Fruit fly (Drosophila melanogaster): ENCODE measurements around the gene CG7483.

The CG7483 gene

dm6 chr3R:8269740-8270139, 43.3 kb upstream of the CG7483 start, which contains the start of gene CG9630:
Gene CG9630, minus strand, starts transcription at chr3R:8269896.
- TF ChIP-seq Myc (optimal IDR thresholded peaks at IDR 0.05) (peak; percentile 55), Dif (GFP tag; optimal IDR thresholded peaks at IDR 0.05; ENCODE audit: partially characterized antibody) (peak; percentile 13), Rel (GFP tag; optimal IDR thresholded peaks at IDR 0.05) (no peak), Rel (tag; optimal IDR thresholded peaks at IDR 0.05) (no peak)

- no peak for TF ChIP-seq Myc (optimal IDR thresholded peaks at IDR 0.05)
- TF ChIP-seq woc (GFP tag; optimal IDR thresholded peaks at IDR 0.05), result no peak
- TF ChIP-seq brk (GFP tag; optimal IDR thresholded peaks at IDR 0.05), result no peak
- no peak for TF ChIP-seq CG32264 (GFP tag; optimal IDR thresholded peaks at IDR 0.05)
- TF ChIP-seq HLH106 (tag; optimal IDR thresholded peaks at IDR 0.05), result peak; percentile 62
- TF ChIP-seq N (GFP tag; optimal IDR thresholded peaks at IDR 0.05), result no peak
- no peak for TF ChIP-seq Jra (GFP tag; optimal IDR thresholded peaks at IDR 0.05)
- no peak for TF ChIP-seq CG9705 (GFP tag; optimal IDR thresholded peaks at IDR 0.05)
- no peak for TF ChIP-seq usp (GFP tag; optimal IDR thresholded peaks at IDR 0.05)
- no peak for TF ChIP-seq pan (optimal IDR thresholded peaks at IDR 0.05)
- TF ChIP-seq dmrt93B (GFP tag; optimal IDR thresholded peaks at IDR 0.05), result no peak
- peak; percentile 10 for TF ChIP-seq Sp1 (GFP tag; optimal IDR thresholded peaks at IDR 0.05)
- TF ChIP-seq tai (GFP tag; optimal IDR thresholded peaks at IDR 0.05), result no peak
- no peak for TF ChIP-seq Vsx2 (GFP tag; optimal IDR thresholded peaks at IDR 0.05; ENCODE audit: partially characterized antibody)
- TF ChIP-seq h (GFP tag; optimal IDR thresholded peaks at IDR 0.05), result peak; percentile 79
- no peak for TF ChIP-seq sv (GFP tag; optimal IDR thresholded peaks at IDR 0.05)
- TF ChIP-seq rgr (GFP tag; optimal IDR thresholded peaks at IDR 0.05), result peak; percentile 63
- no peak for TF ChIP-seq Abd-B (GFP tag; optimal IDR thresholded peaks at IDR 0.05)
- peak; percentile 60 for TF ChIP-seq OdsH (GFP tag; optimal IDR thresholded peaks at IDR 0.05)
- no peak for TF ChIP-seq GATAd (GFP tag; optimal IDR thresholded peaks at IDR 0.05)
- no peak for TF ChIP-seq Dfd (GFP tag; optimal IDR thresholded peaks at IDR 0.05)
- no peak for TF ChIP-seq Hnf4 (GFP tag; optimal IDR thresholded peaks at IDR 0.05)
- no peak for TF ChIP-seq sage (GFP tag; optimal IDR thresholded peaks at IDR 0.05)
- no peak for TF ChIP-seq dl (GFP tag; optimal IDR thresholded peaks at IDR 0.05; ENCODE audit: insufficient read depth in 1 of 2, partially characterized antibody in 2 of 2)
- TF ChIP-seq Mio (GFP tag; optimal IDR thresholded peaks at IDR 0.05), result no peak
- TF ChIP-seq foxo (GFP tag; optimal IDR thresholded peaks at IDR 0.05), result peak in 1 of 2 experiments; percentile 69
- TF ChIP-seq lola (GFP tag; optimal IDR thresholded peaks at IDR 0.05), result no peak
- no peak for TF ChIP-seq Hr83 (GFP tag; optimal IDR thresholded peaks at IDR 0.05; ENCODE audit: poor library complexity, severe bottlenecking)
- no peak for TF ChIP-seq CrebA (GFP tag; optimal IDR thresholded peaks at IDR 0.05; ENCODE audit: borderline replicate concordance)
- no peak for TF ChIP-seq Dif (GFP tag; optimal IDR thresholded peaks at IDR 0.05; ENCODE audit: partially characterized antibody)
- peak; percentile 65 for TF ChIP-seq ey (GFP tag; optimal IDR thresholded peaks at IDR 0.05)
- TF ChIP-seq fru (GFP tag; optimal IDR thresholded peaks at IDR 0.05), result peak; percentile 70
- no peak for TF ChIP-seq Hr78 (GFP tag; optimal IDR thresholded peaks at IDR 0.05)
- no peak for TF ChIP-seq dsf (GFP tag; optimal IDR thresholded peaks at IDR 0.05; ENCODE audit: borderline replicate concordance)
- TF ChIP-seq Rel (GFP tag; optimal IDR thresholded peaks at IDR 0.05), result no peak
- peak; percentile 23 for TF ChIP-seq Rel (tag; optimal IDR thresholded peaks at IDR 0.05)
- TF ChIP-seq jim (GFP tag; optimal IDR thresholded peaks at IDR 0.05), result no peak
- peak; percentile 56 for TF ChIP-seq psq (GFP tag; optimal IDR thresholded peaks at IDR 0.05)
- peak; percentile 71 for TF ChIP-seq br (GFP tag; optimal IDR thresholded peaks at IDR 0.05)
Observed at dm6 chr3R:8272573-8273165, 40.3 kb upstream of the CG7483 start.

- TF ChIP-seq CG32264 (GFP tag; optimal IDR thresholded peaks at IDR 0.05) (no peak), jim (GFP tag; optimal IDR thresholded peaks at IDR 0.05) (no peak), CG9705 (GFP tag; optimal IDR thresholded peaks at IDR 0.05) (no peak), lola (GFP tag; optimal IDR thresholded peaks at IDR 0.05) (no peak), Jra (GFP tag; optimal IDR thresholded peaks at IDR 0.05) (no peak), Rel (GFP tag; optimal IDR thresholded peaks at IDR 0.05) (no peak), Rel (tag; optimal IDR thresholded peaks at IDR 0.05) (no peak), h (GFP tag; optimal IDR thresholded peaks at IDR 0.05) (no peak), Hr83 (GFP tag; optimal IDR thresholded peaks at IDR 0.05; ENCODE audit: poor library complexity, severe bottlenecking) (no peak), OdsH (GFP tag; optimal IDR thresholded peaks at IDR 0.05) (no peak), tai (GFP tag; optimal IDR thresholded peaks at IDR 0.05) (no peak), Dfd (GFP tag; optimal IDR thresholded peaks at IDR 0.05) (no peak), brk (GFP tag; optimal IDR thresholded peaks at IDR 0.05) (no peak), rgr (GFP tag; optimal IDR thresholded peaks at IDR 0.05) (no peak), pan (optimal IDR thresholded peaks at IDR 0.05) (no peak), psq (GFP tag; optimal IDR thresholded peaks at IDR 0.05) (no peak), Abd-B (GFP tag; optimal IDR thresholded peaks at IDR 0.05) (no peak)
Observed at dm6 chr3R:8275031-8275430, 38.0 kb upstream of the CG7483 start.
